Fruit fly (Drosophila melanogaster) whole organism, embryonic: ENCODE measurements around the gene CG1785.
A peak's percentile ranks its signal among the peaks of the same experiment; 100 is the strongest.

Experiments used
- B-H2 ChIP-seq: fragments of 200-800 bp; sonication (Bioruptor generic); optimal IDR thresholded peaks from 2 replicates; lab custom pipeline; 2018; ENCODE audit warnings: missing biosample characterization, mild to moderate bottlenecking, missing genetic modification characterization
- CG15269 ChIP-seq: fragments of 200-800 bp; sonication (Bioruptor generic); optimal IDR thresholded peaks from 2 replicates; lab custom pipeline; 2018; ENCODE audit warnings: missing biosample characterization, mild to moderate bottlenecking, missing genetic modification characterization, moderate library complexity
- CG9215 ChIP-seq: fragments of 200-800 bp; sonication (Bioruptor generic); IDR thresholded peaks from 2 replicates; pipeline ENCODE4 v1.3.6; 2022; ENCODE audit warnings: missing biosample characterization, missing genetic modification characterization
- chinmo ChIP-seq: fragments of 200-800 bp; sonication (Bioruptor generic); IDR thresholded peaks from 4 replicates; pipeline ENCODE4 v1.3.6; 2022; ENCODE audit warnings: missing biosample characterization, missing genetic modification characterization; ENCODE audit not compliant: partially characterized antibody
- grn ChIP-seq: fragments of 200-800 bp; sonication (Bioruptor generic); optimal IDR thresholded peaks from 3 replicates; lab custom pipeline; 2017; ENCODE audit warnings: missing biosample characterization, missing genetic modification characterization
- sisA ChIP-seq: fragments of 200-800 bp; sonication (Bioruptor generic); IDR thresholded peaks from 2 replicates; pipeline ENCODE4 v1.3.6; 2022; ENCODE audit warnings: missing biosample characterization, missing genetic modification characterization

DNA sequence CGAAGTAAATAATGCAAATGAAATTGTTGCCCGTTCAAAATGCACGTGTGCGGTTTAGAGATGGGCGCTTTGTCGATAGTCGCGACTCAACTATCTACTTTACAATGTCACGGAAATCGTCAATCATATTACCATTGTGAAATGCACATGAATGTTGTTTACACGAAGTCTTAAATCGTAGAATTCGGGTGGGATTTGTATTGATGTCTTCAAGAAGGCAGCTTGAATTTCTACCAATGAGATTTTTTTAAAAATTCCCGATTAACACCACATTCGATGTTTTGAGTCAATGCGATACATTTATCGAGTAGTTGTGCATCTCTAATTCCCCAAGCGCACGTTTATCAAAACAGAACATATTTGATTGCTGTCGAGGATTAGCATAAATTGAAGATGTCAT lies 5.5 kb downstream of the CG1785 start, which contains the start of gene CG1789:
- TF ChIP-seq B-H2 (GFP tag; lab: Kevin White, UChicago) (no peak), chinmo (GFP tag; lab: Robert Waterston, UW) (peak; percentile 84), CG15269 (tag; lab: Kevin White, UChicago) (no peak), sisA (GFP tag; lab: Robert Waterston, UW) (0 out of 2 replicates have a peak, but pooled peaks have one; percentile 18), grn (no peak), CG9215 (GFP tag; lab: Robert Waterston, UW) (peak; percentile 34; the same call in 1 of the 2 replicates)
